Worm (Caenorhabditis elegans): ENCODE measurements around the gene srbc-19.

DNA sequence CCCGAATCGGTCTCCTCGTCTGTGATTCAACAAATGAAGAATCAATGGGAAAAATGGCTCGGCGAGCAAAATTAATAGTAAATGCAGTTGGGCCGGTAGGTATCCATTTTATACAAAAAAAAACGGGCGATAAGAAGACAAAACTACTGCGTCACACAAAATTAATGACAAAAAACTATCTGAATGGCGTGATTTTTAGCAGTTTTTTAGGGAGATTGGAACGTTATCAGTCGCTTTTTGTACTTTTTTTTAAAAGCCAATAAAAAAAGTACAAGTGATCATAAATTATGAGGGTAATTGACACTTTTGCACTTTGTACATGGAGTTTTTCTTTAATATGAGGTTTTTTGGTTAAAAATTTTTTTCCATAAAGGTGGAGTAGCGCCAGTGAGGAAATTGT, 43.4 kb downstream of the srbc-19 start:
- TF ChIP-seq B0310.2 (tag; optimal IDR thresholded peaks at IDR 0.05): no peak
- TF ChIP-seq ama-1 (optimal IDR thresholded peaks at IDR 0.05): no peak
- no peak for TF ChIP-seq ets-7 (tag; optimal IDR thresholded peaks at IDR 0.05)
- TF ChIP-seq ceh-36 (tag; optimal IDR thresholded peaks at IDR 0.05): no peak
- no peak for TF ChIP-seq ceh-13 (GFP tag; optimal IDR thresholded peaks at IDR 0.05)
- no peak for TF ChIP-seq aly-1 (tag; optimal IDR thresholded peaks at IDR 0.05)
- TF ChIP-seq hnd-1 (tag; optimal IDR thresholded peaks at IDR 0.05): no peak
- no peak for TF ChIP-seq F13C5.2 (tag; optimal IDR thresholded peaks at IDR 0.05)
- no peak for TF ChIP-seq scrt-1 (GFP tag; IDR thresholded peaks at IDR 0.05)
- TF ChIP-seq hmg-4 (GFP tag; optimal IDR thresholded peaks at IDR 0.05): no peak
- TF ChIP-seq hmbx-1 (tag; optimal IDR thresholded peaks at IDR 0.05): no peak
- no peak for TF ChIP-seq tbx-37 (GFP tag; conservative IDR thresholded peaks at IDR 0.05)
- no peak for TF ChIP-seq flt-1 (GFP tag; IDR thresholded peaks at IDR 0.05)

All from whole organism, early embryonic.